Worm (Caenorhabditis elegans): Measurements from ENCODE around the gene Y76A2B.4.

The Y76A2B.4 gene

DNA sequence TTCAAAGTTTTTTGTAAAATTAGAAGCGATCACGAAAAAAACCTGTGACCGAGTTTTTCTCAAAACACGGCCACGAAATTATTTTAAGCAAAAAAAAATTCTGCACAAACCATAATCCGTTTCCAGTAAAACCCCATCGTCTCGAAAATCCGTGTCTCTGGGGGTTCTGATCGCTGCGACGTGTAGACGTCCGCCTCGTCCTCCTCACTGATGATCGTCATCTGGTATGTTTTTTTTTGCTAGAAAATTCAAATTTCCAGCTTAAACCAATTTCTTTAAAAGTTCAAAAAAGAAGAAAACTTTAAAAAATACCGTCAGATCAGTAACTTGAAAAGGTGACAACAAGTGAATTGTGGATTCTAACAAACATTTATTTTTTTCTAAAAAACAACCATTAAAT is at the start of gene Y76A2B.4:
Gene Y76A2B.4, minus strand, starts transcription at position 241 of the 400 bp plus-strand sequence.
- TF ChIP-seq ref-2 (tag; optimal IDR thresholded peaks at IDR 0.05) (no peak), ceh-14 (tag; optimal IDR thresholded peaks at IDR 0.05) (no peak), tbx-7 (tag; optimal IDR thresholded peaks at IDR 0.05) (no peak), fax-1 (tag; optimal IDR thresholded peaks at IDR 0.05) (no peak), elt-2 (tag; optimal IDR thresholded peaks at IDR 0.05) (no peak), ahr-1 (tag; optimal IDR thresholded peaks at IDR 0.05) (no peak), nfya-1 (tag; optimal IDR thresholded peaks at IDR 0.05) (no peak), hlh-15 (tag; optimal IDR thresholded peaks at IDR 0.05) (no peak), ceh-31 (tag; optimal IDR thresholded peaks at IDR 0.05) (no peak), fkh-6 (tag; optimal IDR thresholded peaks at IDR 0.05) (no peak), nhr-232 (tag; optimal IDR thresholded peaks at IDR 0.05) (no peak), dve-1 (tag; optimal IDR thresholded peaks at IDR 0.05) (no peak), sox-2 (GFP tag; IDR thresholded peaks at IDR 0.05) (no peak), dmd-4 (tag; optimal IDR thresholded peaks at IDR 0.05; ENCODE audit: borderline replicate concordance) (no peak), ceh-2 (tag; optimal IDR thresholded peaks at IDR 0.05) (no peak), npax-4 (tag; optimal IDR thresholded peaks at IDR 0.05) (no peak), ceh-18 (tag; optimal IDR thresholded peaks at IDR 0.05) (no peak), odd-2 (tag; optimal IDR thresholded peaks at IDR 0.05) (no peak), hlh-6 (tag; optimal IDR thresholded peaks at IDR 0.05) (no peak), zip-5 (tag; optimal IDR thresholded peaks at IDR 0.05) (no peak)

DNA sequence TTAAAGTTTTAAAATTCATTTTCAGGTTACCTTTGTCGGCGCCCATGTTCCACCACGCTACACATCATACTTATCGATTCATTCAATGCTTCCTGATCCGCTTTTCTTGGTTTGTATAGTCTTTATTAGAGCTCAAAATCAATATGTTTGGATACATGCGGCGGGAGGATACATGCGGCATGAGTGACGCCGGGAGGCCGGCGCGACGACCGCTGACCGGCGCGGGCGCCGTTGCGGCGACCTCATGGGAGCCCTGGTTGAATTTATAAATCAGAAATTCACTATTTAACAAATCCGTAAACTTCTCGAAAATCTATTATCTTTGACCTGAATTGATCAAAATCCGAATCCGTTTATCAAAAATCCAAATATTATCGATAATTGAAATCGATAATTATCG is 35.1 kb upstream of the Y76A2B.4 start:
- TF ChIP-seq ceh-18 (tag; optimal IDR thresholded peaks at IDR 0.05) (no peak), dmd-4 (tag; optimal IDR thresholded peaks at IDR 0.05; ENCODE audit: borderline replicate concordance) (no peak), ama-1 (optimal IDR thresholded peaks at IDR 0.05) (no peak), mec-3 (tag; optimal IDR thresholded peaks at IDR 0.05; ENCODE audit: borderline replicate concordance) (no peak), ceh-30 (tag; optimal IDR thresholded peaks at IDR 0.05) (no peak), fkh-10 (GFP tag; optimal IDR thresholded peaks at IDR 0.05) (no peak), nfya-1 (tag; optimal IDR thresholded peaks at IDR 0.05) (no peak), sox-4 (tag; optimal IDR thresholded peaks at IDR 0.05) (no peak), C08G9.2 (tag; optimal IDR thresholded peaks at IDR 0.05) (no peak), pha-4 (tag; optimal IDR thresholded peaks at IDR 0.05) (no peak), ttx-3 (tag; optimal IDR thresholded peaks at IDR 0.05) (no peak), unc-86 (tag; optimal IDR thresholded peaks at IDR 0.05) (no peak), eyg-1 (tag; optimal IDR thresholded peaks at IDR 0.05) (no peak), pha-2 (tag; optimal IDR thresholded peaks at IDR 0.05) (no peak), ceh-31 (tag; optimal IDR thresholded peaks at IDR 0.05) (no peak), F13H6.1 (tag; optimal IDR thresholded peaks at IDR 0.05) (no peak), hlh-15 (tag; optimal IDR thresholded peaks at IDR 0.05) (no peak)

DNA sequence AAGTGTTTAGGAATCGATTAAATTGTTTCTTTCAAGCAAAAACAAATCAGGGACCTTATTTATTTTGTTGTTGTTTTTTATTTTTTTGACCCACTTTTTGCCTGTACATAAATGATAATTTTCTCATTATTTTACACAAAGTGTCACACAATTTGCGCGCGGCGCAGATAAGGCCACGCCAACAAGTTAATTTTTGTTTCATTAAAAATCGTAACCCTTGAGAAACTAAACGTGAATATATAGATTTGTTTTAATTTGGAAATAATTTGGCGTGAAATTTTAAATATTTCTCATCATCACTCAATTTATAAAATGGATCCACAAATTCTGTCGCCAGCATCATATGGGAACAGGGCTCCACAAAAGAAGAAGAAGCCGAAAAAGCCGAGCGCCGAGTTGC is 34.0 kb upstream of the Y76A2B.4 start, which contains the start of gene T05D4.5:
Gene T05D4.5, plus strand, starts transcription at position 301 of the 400 bp plus-strand sequence.
- TF ChIP-seq pha-4 (tag; optimal IDR thresholded peaks at IDR 0.05) (no peak), tbx-7 (tag; optimal IDR thresholded peaks at IDR 0.05) (no peak), Y22D7AL.16 (tag; optimal IDR thresholded peaks at IDR 0.05) (no peak), sox-2 (GFP tag; IDR thresholded peaks at IDR 0.05) (no peak), hlh-13 (GFP tag; optimal IDR thresholded peaks at IDR 0.05) (no peak), nfya-1 (tag; optimal IDR thresholded peaks at IDR 0.05) (no peak), pros-1 (tag; optimal IDR thresholded peaks at IDR 0.05) (no peak), nhr-11 (tag; optimal IDR thresholded peaks at IDR 0.05) (no peak)

DNA sequence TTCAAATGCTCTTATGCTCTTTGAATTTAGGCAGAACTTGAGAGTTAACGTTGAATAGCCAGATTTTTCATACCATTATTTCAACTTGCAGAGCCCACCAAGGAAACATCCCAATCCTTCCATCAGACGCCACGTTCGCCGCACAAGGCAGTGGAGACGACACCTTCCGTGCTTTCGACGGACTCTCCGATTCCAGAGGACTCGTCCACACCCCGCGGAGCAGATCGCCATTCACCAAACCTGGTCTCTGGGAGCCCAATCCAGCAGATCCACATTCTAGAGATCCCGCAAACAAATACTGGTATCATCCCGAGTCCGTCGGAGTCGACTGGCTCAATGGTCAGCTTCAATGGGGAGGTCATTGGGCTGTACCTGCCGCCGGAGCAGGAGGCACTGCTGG is 33.5 kb upstream of the Y76A2B.4 start:
- TF ChIP-seq C08G9.2 (tag; optimal IDR thresholded peaks at IDR 0.05) (no peak), lim-6 (tag; optimal IDR thresholded peaks at IDR 0.05) (no peak), eyg-1 (tag; optimal IDR thresholded peaks at IDR 0.05) (no peak), ama-1 (optimal IDR thresholded peaks at IDR 0.05) (no peak), ceh-45 (GFP tag; IDR thresholded peaks at IDR 0.05) (no peak), mec-3 (tag; optimal IDR thresholded peaks at IDR 0.05; ENCODE audit: borderline replicate concordance) (no peak), lin-11 (tag; optimal IDR thresholded peaks at IDR 0.05) (no peak), C38D4.7 (GFP tag; optimal IDR thresholded peaks at IDR 0.05) (no peak), unc-86 (tag; optimal IDR thresholded peaks at IDR 0.05) (no peak), rnt-1 (tag; optimal IDR thresholded peaks at IDR 0.05) (no peak), nhr-232 (tag; optimal IDR thresholded peaks at IDR 0.05) (no peak)
